Worm (Caenorhabditis elegans): Measurements from ENCODE around the gene srd-55.

DNA sequence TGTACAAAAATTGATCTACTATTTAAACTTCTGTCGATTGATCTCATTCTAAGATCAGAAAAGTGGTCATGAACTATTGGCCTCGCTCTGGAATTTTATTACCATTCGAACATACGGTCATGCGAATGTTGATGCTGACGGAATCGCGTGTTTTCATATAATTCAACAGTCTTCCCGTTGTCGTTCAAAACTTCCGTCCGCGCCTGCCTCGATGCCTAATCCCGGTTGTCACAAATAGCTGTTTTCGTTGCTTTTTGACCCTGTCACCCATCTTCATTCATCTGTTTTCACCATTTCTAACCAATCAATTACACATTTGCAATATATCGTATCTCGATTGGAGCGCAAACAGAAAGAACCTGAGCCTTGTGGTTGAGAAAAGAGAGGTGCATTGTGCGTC is 14.9 kb upstream of the srd-55 start:
- TF ChIP-seq nhr-11 (tag; optimal IDR thresholded peaks at IDR 0.05) = no peak
- TF ChIP-seq C08G9.2 (tag; optimal IDR thresholded peaks at IDR 0.05) = no peak
- no peak for TF ChIP-seq dve-1 (tag; optimal IDR thresholded peaks at IDR 0.05)
